Worm (Caenorhabditis elegans): ENCODE measurements around the gene bgnt-1.1.

The bgnt-1.1 gene

DNA sequence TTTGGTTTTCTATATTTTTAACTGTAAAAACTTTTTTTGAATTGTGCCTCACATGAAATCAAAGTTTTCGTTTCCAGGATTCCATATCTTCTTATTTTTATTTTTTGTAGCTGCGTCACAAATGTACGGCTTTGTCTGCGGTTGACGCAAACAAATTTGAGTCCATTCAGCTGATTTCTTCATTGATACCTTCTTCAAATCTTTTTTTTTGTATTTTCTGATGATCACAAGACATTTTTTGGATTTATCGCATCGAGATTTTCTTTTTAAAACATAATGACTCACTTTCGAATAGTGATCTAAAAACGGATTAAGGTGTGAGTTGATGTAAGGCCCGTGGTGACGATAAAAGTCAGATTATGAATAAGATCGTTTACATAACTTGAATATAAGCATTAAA is 46.1 kb downstream of the bgnt-1.1 start:
- TF ChIP-seq ztf-23 (GFP tag; IDR thresholded peaks at IDR 0.05) (no peak), ref-1 (GFP tag; conservative IDR thresholded peaks at IDR 0.05) (no peak), flt-1 (GFP tag; IDR thresholded peaks at IDR 0.05) (no peak), T22C8.4 (GFP tag; IDR thresholded peaks at IDR 0.05) (no peak), klf-2 (GFP tag; conservative IDR thresholded peaks at IDR 0.05) (no peak), cog-1 (tag; optimal IDR thresholded peaks at IDR 0.05) (no peak), tab-1 (GFP tag; IDR thresholded peaks at IDR 0.05) (no peak), ztf-29 (GFP tag; IDR thresholded peaks at IDR 0.05) (no peak), med-1 (GFP tag; optimal IDR thresholded peaks at IDR 0.05; ENCODE audit: insufficient read depth) (no peak)

DNA sequence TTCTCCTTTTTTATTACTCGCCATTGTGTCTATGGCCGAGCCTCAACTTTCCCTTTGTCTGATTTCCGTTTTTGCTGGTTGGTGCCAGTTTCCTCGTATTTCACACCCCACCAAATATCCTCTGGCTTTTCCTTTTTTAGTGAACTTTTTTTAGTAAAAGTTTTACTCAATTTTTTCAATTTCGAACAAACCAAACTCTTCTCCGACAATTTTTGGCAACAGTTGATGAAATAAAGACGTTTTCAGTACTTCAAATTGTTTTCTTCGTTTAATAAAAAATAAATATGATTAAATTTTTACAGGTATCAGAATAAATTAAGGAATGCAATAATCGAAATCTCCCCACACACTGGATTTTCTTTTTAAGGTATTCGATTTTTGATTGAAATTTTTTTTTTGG is 48.5 kb downstream of the bgnt-1.1 start, which contains the start of gene cal-4:
Gene cal-4 (plus strand): TSS at position 301 of the 400 bp plus-strand sequence.
- TF ChIP-seq flt-1 (GFP tag; IDR thresholded peaks at IDR 0.05) (no peak), tab-1 (GFP tag; IDR thresholded peaks at IDR 0.05) (no peak)

DNA sequence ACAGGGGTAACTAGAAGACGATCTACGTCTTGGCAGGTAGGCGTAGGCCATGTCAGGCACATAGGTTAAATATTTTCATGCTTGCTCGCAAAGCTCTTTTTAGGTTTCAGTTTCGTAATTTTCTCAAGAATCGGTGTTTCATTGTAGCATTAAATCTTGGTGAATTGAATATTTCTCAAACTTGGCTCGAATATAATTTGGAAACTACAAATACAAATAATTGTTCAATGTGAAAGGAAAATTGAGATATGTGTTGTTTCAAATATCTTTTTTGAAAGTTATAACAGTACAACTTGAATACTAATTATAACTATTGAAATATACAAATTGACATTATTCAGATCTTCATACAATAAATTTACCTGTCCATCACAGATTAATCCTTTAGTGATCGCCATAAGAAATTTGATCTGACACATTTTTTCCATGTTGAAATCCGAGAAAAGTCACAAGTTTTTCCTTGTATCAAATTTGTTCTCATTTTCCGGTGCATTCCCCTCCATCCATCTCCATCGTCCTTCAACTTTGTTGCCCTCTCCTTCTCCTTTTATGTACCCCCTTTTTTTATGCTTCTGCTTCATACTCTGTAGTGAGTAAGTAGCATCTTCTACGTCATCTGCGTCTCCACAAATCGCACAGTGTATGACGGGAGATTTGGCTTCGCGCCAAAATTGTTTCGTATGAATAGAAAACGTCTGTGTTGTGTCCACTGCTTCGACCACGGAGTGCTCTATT is 51.7 kb downstream of the bgnt-1.1 start, which contains the start of gene C02F4.5:
Gene C02F4.5 (minus strand): TSS at position 51 of the 735 bp plus-strand sequence.
- TF ChIP-seq cog-1 (tag; optimal IDR thresholded peaks at IDR 0.05) (no peak), klf-2 (GFP tag; conservative IDR thresholded peaks at IDR 0.05) (no peak), ztf-29 (GFP tag; IDR thresholded peaks at IDR 0.05) (no peak), med-1 (GFP tag; optimal IDR thresholded peaks at IDR 0.05; ENCODE audit: insufficient read depth) (no peak), tab-1 (GFP tag; IDR thresholded peaks at IDR 0.05) (no peak), ztf-23 (GFP tag; IDR thresholded peaks at IDR 0.05) (no peak), T22C8.4 (GFP tag; IDR thresholded peaks at IDR 0.05) (no peak), ref-1 (GFP tag; conservative IDR thresholded peaks at IDR 0.05) (no peak), flt-1 (GFP tag; IDR thresholded peaks at IDR 0.05) (no peak)

Data from whole organism, midembryonic.